Worm (Caenorhabditis elegans) whole organism, early embryonic: ENCODE data around the gene Y73B6BL.47.

Experiments
- B0310.2 ChIP-seq: sonication (generic microtip); optimal IDR thresholded peaks from 2 replicates; lab custom pipeline; 2016; ENCODE audit warnings: mild to moderate bottlenecking, missing genetic modification characterization, missing compliant biosample characterization
- F13C5.2 ChIP-seq: sonication (generic microtip); optimal IDR thresholded peaks from 2 replicates; lab custom pipeline; 2017; ENCODE audit warnings: mild to moderate bottlenecking, missing genetic modification characterization, inconsistent platforms, missing compliant biosample characterization
- aly-1 ChIP-seq: sonication (generic microtip); optimal IDR thresholded peaks from 2 replicates; lab custom pipeline; 2016; ENCODE audit warnings: missing genetic modification characterization, missing compliant biosample characterization
- ama-1 ChIP-seq: fragments of 150-350 bp; optimal IDR thresholded peaks from 2 replicates; lab custom pipeline; 2014
- ceh-13 ChIP-seq: fragments of 200-800 bp; sonication (Bioruptor generic); optimal IDR thresholded peaks from 2 replicates; lab custom pipeline; 2018; ENCODE audit warnings: mild to moderate bottlenecking, missing genetic modification characterization, missing compliant biosample characterization
- ceh-36 ChIP-seq: sonication (generic microtip); optimal IDR thresholded peaks from 2 replicates; lab custom pipeline; 2016; ENCODE audit warnings: missing genetic modification characterization, inconsistent platforms, missing compliant biosample characterization
- ets-7 ChIP-seq: sonication (generic microtip); optimal IDR thresholded peaks from 2 replicates; lab custom pipeline; 2016; ENCODE audit warnings: missing genotype, missing genetic modification characterization, missing compliant biosample characterization
- flt-1 ChIP-seq: fragments of 200-800 bp; sonication (Bioruptor generic); IDR thresholded peaks from 2 replicates; pipeline ENCODE4 v1.3.6; 2022; ENCODE audit warnings: missing genetic modification characterization, missing compliant biosample characterization
- hmbx-1 ChIP-seq: sonication (generic microtip); optimal IDR thresholded peaks from 2 replicates; lab custom pipeline; 2016; ENCODE audit warnings: mild to moderate bottlenecking, missing genetic modification characterization, missing compliant biosample characterization
- hmg-4 ChIP-seq: fragments of 200-800 bp; sonication (Bioruptor generic); optimal IDR thresholded peaks from 2 replicates; lab custom pipeline; 2018; ENCODE audit warnings: mild to moderate bottlenecking, missing genetic modification characterization, missing compliant biosample characterization
- hnd-1 ChIP-seq: sonication (generic microtip); optimal IDR thresholded peaks from 2 replicates; lab custom pipeline; 2016; ENCODE audit warnings: missing genetic modification characterization, missing compliant biosample characterization
- pes-1 ChIP-seq: fragments of 200-800 bp; sonication (Bioruptor generic); IDR thresholded peaks from 2 replicates; pipeline ENCODE4 v1.3.6; 2022; ENCODE audit warnings: missing genetic modification reagents, missing genetic modification characterization, missing compliant biosample characterization
- scrt-1 ChIP-seq: fragments of 200-800 bp; sonication (Bioruptor generic); IDR thresholded peaks from 2 replicates; pipeline ENCODE4 v1.3.6; 2022; ENCODE audit warnings: missing genetic modification characterization, missing compliant biosample characterization
- sea-1 ChIP-seq: fragments of 200-800 bp; sonication (Bioruptor generic); conservative IDR thresholded peaks from 2 replicates; pipeline ENCODE4 v1.3.6; 2022; ENCODE audit warnings: missing genetic modification characterization, missing compliant biosample characterization
- tbx-11 ChIP-seq: fragments of 200-800 bp; sonication (Bioruptor generic); IDR thresholded peaks from 2 replicates; pipeline ENCODE4 v1.3.6; 2022; ENCODE audit warnings: missing genetic modification characterization, missing compliant biosample characterization
- tbx-37 ChIP-seq: fragments of 200-800 bp; sonication (Bioruptor generic); conservative IDR thresholded peaks from 2 replicates; pipeline ENCODE4 v1.3.6; 2022; ENCODE audit warnings: missing genetic modification reagents, missing genetic modification characterization, missing compliant biosample characterization
- tra-4 ChIP-seq: sonication (generic microtip); optimal IDR thresholded peaks from 2 replicates; lab custom pipeline; 2017; ENCODE audit warnings: missing genetic modification characterization, missing compliant biosample characterization

Gene Y73B6BL.47

ce11 chrIV:6416553-6416952, 54.8 kb downstream of the Y73B6BL.47 start, which contains the start of gene Y73B6BL.22:
Gene Y73B6BL.22, minus strand, starts transcription at chrIV:6416653.
- TF ChIP-seq ceh-36 (no peak), tra-4 (tag; lab: Kevin White, UChicago) (no peak), ama-1 (lab: Kevin White, UChicago) (no peak), ceh-13 (GFP tag; lab: Kevin White, UChicago) (no peak), scrt-1 (GFP tag; lab: Robert Waterston, UW) (no peak), aly-1 (tag; lab: Kevin White, UChicago) (no peak), pes-1 (GFP tag; lab: Robert Waterston, UW) (no peak), sea-1 (GFP tag; lab: Robert Waterston, UW) (no peak), hmbx-1 (no peak), ets-7 (tag; lab: Kevin White, UChicago) (no peak), F13C5.2 (tag; lab: Kevin White, UChicago) (no peak), hnd-1 (tag; lab: Kevin White, UChicago) (no peak), tbx-11 (GFP tag; lab: Robert Waterston, UW) (no peak), tbx-37 (GFP tag; lab: Robert Waterston, UW) (no peak), hmg-4 (GFP tag; lab: Kevin White, UChicago) (no peak)

ce11 chrIV:6417612-6418011, 55.8 kb downstream of the Y73B6BL.47 start:
- no peak for TF ChIP-seq tbx-11 (GFP tag; lab: Robert Waterston, UW)
- TF ChIP-seq ceh-36, result no peak
- no peak for TF ChIP-seq F13C5.2 (tag; lab: Kevin White, UChicago)
- TF ChIP-seq scrt-1 (GFP tag; lab: Robert Waterston, UW), result no peak
- TF ChIP-seq B0310.2 (tag; lab: Kevin White, UChicago), result no peak
- no peak for TF ChIP-seq tbx-37 (GFP tag; lab: Robert Waterston, UW)
- TF ChIP-seq flt-1 (GFP tag; lab: Robert Waterston, UW), result no peak
